Worm (Caenorhabditis elegans) whole organism, late embryonic: ENCODE data around the gene K07E1.1.

Source experiments
- C38D4.7 ChIP-seq: fragments of 200-800 bp; sonication (Bioruptor generic); optimal IDR thresholded peaks from 2 replicates; lab custom pipeline; 2018; ENCODE audit warnings: mild to moderate bottlenecking, missing genetic modification characterization, moderate library complexity, missing compliant biosample characterization
- F13H6.1 ChIP-seq: sonication (generic microtip); optimal IDR thresholded peaks from 2 replicates; lab custom pipeline; 2016; ENCODE audit warnings: missing genetic modification characterization, missing compliant biosample characterization
- K09A11.1 ChIP-seq: sonication (generic microtip); optimal IDR thresholded peaks from 2 replicates; lab custom pipeline; 2017; ENCODE audit warnings: antibody characterized with exemption, mild to moderate bottlenecking, missing genetic modification characterization, missing compliant biosample characterization; ENCODE audit not compliant: insufficient read depth
- ama-1 ChIP-seq: fragments of 150-350 bp; optimal IDR thresholded peaks from 2 replicates; lab custom pipeline; 2014
- ceh-18 ChIP-seq: sonication (generic microtip); optimal IDR thresholded peaks from 2 replicates; lab custom pipeline; 2016; ENCODE audit warnings: missing genetic modification characterization, missing compliant biosample characterization
- ceh-22 ChIP-seq: sonication (generic microtip); optimal IDR thresholded peaks from 2 replicates; lab custom pipeline; 2017; ENCODE audit warnings: missing biosample characterization, missing genetic modification characterization
- ceh-24 ChIP-seq: sonication (generic microtip); optimal IDR thresholded peaks from 2 replicates; lab custom pipeline; 2016; ENCODE audit warnings: mild to moderate bottlenecking, missing genetic modification characterization, missing compliant biosample characterization
- ceh-31 ChIP-seq: sonication (generic microtip); optimal IDR thresholded peaks from 2 replicates; lab custom pipeline; 2016; ENCODE audit warnings: missing genetic modification characterization, missing compliant biosample characterization
- ceh-34 ChIP-seq: sonication (generic microtip); optimal IDR thresholded peaks from 2 replicates; lab custom pipeline; 2016; ENCODE audit warnings: mild to moderate bottlenecking, missing genetic modification characterization, missing compliant biosample characterization
- ceh-45 ChIP-seq: fragments of 200-800 bp; sonication (Bioruptor generic); IDR thresholded peaks from 2 replicates; pipeline ENCODE4 v1.3.6; 2022; ENCODE audit warnings: missing genetic modification reagents, missing genetic modification characterization, missing compliant biosample characterization
- elt-2 ChIP-seq: sonication (generic microtip); optimal IDR thresholded peaks from 2 replicates; lab custom pipeline; 2016; ENCODE audit warnings: missing genetic modification reagents, missing genetic modification characterization, missing compliant biosample characterization
- eyg-1 ChIP-seq: sonication (generic microtip); optimal IDR thresholded peaks from 2 replicates; lab custom pipeline; 2016; ENCODE audit warnings: missing genotype, missing genetic modification characterization, missing compliant biosample characterization
- fkh-6 ChIP-seq: sonication (generic microtip); optimal IDR thresholded peaks from 2 replicates; lab custom pipeline; 2016; ENCODE audit warnings: missing genetic modification characterization, missing compliant biosample characterization
- hlh-13 ChIP-seq: fragments of 200-800 bp; sonication (Bioruptor generic); optimal IDR thresholded peaks from 2 replicates; lab custom pipeline; 2018; ENCODE audit warnings: mild to moderate bottlenecking, missing genetic modification characterization, missing compliant biosample characterization
- hlh-15 ChIP-seq: sonication (generic microtip); optimal IDR thresholded peaks from 2 replicates; lab custom pipeline; 2016; ENCODE audit warnings: missing genetic modification characterization, missing compliant biosample characterization
- hlh-30 ChIP-seq: sonication (generic microtip); optimal IDR thresholded peaks from 2 replicates; lab custom pipeline; 2017; ENCODE audit warnings: antibody characterized with exemption, missing genetic modification characterization, missing compliant biosample characterization; ENCODE audit not compliant: insufficient read depth
- hlh-6 ChIP-seq: sonication (generic microtip); optimal IDR thresholded peaks from 2 replicates; lab custom pipeline; 2016; ENCODE audit warnings: missing genotype, missing genetic modification characterization, missing compliant biosample characterization
- mec-3 ChIP-seq: sonication (generic microtip); optimal IDR thresholded peaks from 2 replicates; lab custom pipeline; 2016; ENCODE audit warnings: borderline replicate concordance, missing genetic modification characterization, missing compliant biosample characterization
- nfya-1 ChIP-seq: sonication (generic microtip); optimal IDR thresholded peaks from 2 replicates; lab custom pipeline; 2017; ENCODE audit warnings: missing genetic modification characterization, mild to moderate bottlenecking, missing compliant biosample characterization, antibody characterized with exemption, moderate library complexity
- nhr-11 ChIP-seq: fragments of 150-350 bp; optimal IDR thresholded peaks from 2 replicates; lab custom pipeline; 2014; ENCODE audit warnings: missing biosample characterization, missing genetic modification characterization
- nhr-232 ChIP-seq: sonication (generic microtip); optimal IDR thresholded peaks from 2 replicates; lab custom pipeline; 2016; ENCODE audit warnings: missing genetic modification characterization, missing compliant biosample characterization
- pag-3 ChIP-seq: sonication (generic microtip); optimal IDR thresholded peaks from 2 replicates; lab custom pipeline; 2016; ENCODE audit warnings: missing compliant biosample characterization, missing genetic modification characterization, borderline replicate concordance
- pat-9 ChIP-seq: fragments of 200-800 bp; sonication (Bioruptor generic); optimal IDR thresholded peaks from 2 replicates; lab custom pipeline; 2018; ENCODE audit warnings: mild to moderate bottlenecking, missing genetic modification characterization, moderate library complexity, missing compliant biosample characterization
- pax-1 ChIP-seq: fragments of 150-350 bp; optimal IDR thresholded peaks from 2 replicates; lab custom pipeline; 2014; ENCODE audit warnings: missing biosample characterization, missing genetic modification characterization
- pha-2 ChIP-seq: sonication (generic microtip); optimal IDR thresholded peaks from 2 replicates; lab custom pipeline; 2017; ENCODE audit warnings: mild to moderate bottlenecking, missing genetic modification characterization, missing compliant biosample characterization
- pha-4 ChIP-seq: fragments of 150-350 bp; optimal IDR thresholded peaks from 2 replicates; lab custom pipeline; 2018; ENCODE audit warnings: missing biosample characterization, missing genetic modification reagents, missing genetic modification characterization
- ref-2 ChIP-seq: sonication (generic microtip); optimal IDR thresholded peaks from 2 replicates; lab custom pipeline; 2016; ENCODE audit warnings: missing genetic modification characterization, missing compliant biosample characterization
- rnt-1 ChIP-seq: sonication (generic microtip); optimal IDR thresholded peaks from 2 replicates; lab custom pipeline; 2016; ENCODE audit warnings: missing genetic modification characterization, missing compliant biosample characterization
- sdc-2 ChIP-seq: sonication (generic microtip); optimal IDR thresholded peaks from 2 replicates; lab custom pipeline; 2016; ENCODE audit warnings: missing genotype, missing genetic modification characterization, missing compliant biosample characterization
- sox-2 ChIP-seq: fragments of 200-800 bp; sonication (Bioruptor generic); IDR thresholded peaks from 2 replicates; pipeline ENCODE4 v1.3.6; 2022; ENCODE audit warnings: missing genetic modification reagents, missing genetic modification characterization, missing compliant biosample characterization
- sox-4 ChIP-seq: sonication (generic microtip); optimal IDR thresholded peaks from 2 replicates; lab custom pipeline; 2017; ENCODE audit warnings: mild to moderate bottlenecking, missing genetic modification characterization, inconsistent platforms, missing compliant biosample characterization
- syd-9 ChIP-seq: sonication (generic microtip); optimal IDR thresholded peaks from 2 replicates; lab custom pipeline; 2016; ENCODE audit warnings: mild to moderate bottlenecking, missing genetic modification characterization, moderate library complexity, missing compliant biosample characterization
- tbx-7 ChIP-seq: sonication (generic microtip); optimal IDR thresholded peaks from 2 replicates; lab custom pipeline; 2016; ENCODE audit warnings: missing genotype, missing genetic modification characterization, missing compliant biosample characterization
- ttx-3 ChIP-seq: sonication (generic microtip); optimal IDR thresholded peaks from 2 replicates; lab custom pipeline; 2016; ENCODE audit warnings: missing genetic modification reagents, missing genetic modification characterization, missing compliant biosample characterization
- unc-42 ChIP-seq: sonication (generic microtip); optimal IDR thresholded peaks from 2 replicates; lab custom pipeline; 2016; ENCODE audit warnings: missing genotype, missing genetic modification characterization, missing compliant biosample characterization
- unc-55 ChIP-seq: sonication (generic microtip); optimal IDR thresholded peaks from 2 replicates; lab custom pipeline; 2017; ENCODE audit warnings: missing biosample characterization, missing genetic modification reagents, missing genetic modification characterization

K07E1.1 gene

ce11 chrII:4507669-4508068 lies 43.2 kb upstream of the K07E1.1 start:
- TF ChIP-seq K09A11.1 (tag; lab: Kevin White, UChicago), result no peak
- TF ChIP-seq ceh-22 (tag; lab: Kevin White, UChicago), result no peak
- no peak for TF ChIP-seq ceh-34
- TF ChIP-seq nhr-11 (tag; lab: Kevin White, UChicago), result no peak
- no peak for TF ChIP-seq hlh-30 (tag; lab: Kevin White, UChicago)
- TF ChIP-seq sox-4 (tag; lab: Kevin White, UChicago), result no peak
- no peak for TF ChIP-seq nhr-232 (tag; lab: Kevin White, UChicago)
- no peak for TF ChIP-seq C38D4.7 (GFP tag; lab: Kevin White, UChicago)
- no peak for TF ChIP-seq pha-4 (tag; lab: Kevin White, UChicago)
- no peak for TF ChIP-seq ceh-18
- no peak for TF ChIP-seq syd-9 (tag; lab: Kevin White, UChicago)
- no peak for TF ChIP-seq ttx-3 (tag; lab: Kevin White, UChicago)
- TF ChIP-seq hlh-6 (tag; lab: Kevin White, UChicago), result no peak
- TF ChIP-seq ama-1, result no peak
- TF ChIP-seq ceh-24 (tag; lab: Kevin White, UChicago), result no peak
- TF ChIP-seq, all 69 proteins: peak for 0

ce11 chrII:4510684-4511083 lies 40.2 kb upstream of the K07E1.1 start:
- TF ChIP-seq F13H6.1 (no peak), ref-2 (peak; percentile 1)
- TF ChIP-seq, all 69 proteins: peak for 1

- TF ChIP-seq pha-2 (tag; lab: Kevin White, UChicago), result no peak
- no peak for TF ChIP-seq ceh-34
- no peak for TF ChIP-seq hlh-13
- no peak for TF ChIP-seq ceh-31 (tag; lab: Kevin White, UChicago)
- no peak for TF ChIP-seq tbx-7 (tag; lab: Kevin White, UChicago)
- TF ChIP-seq nfya-1 (tag; lab: Kevin White, UChicago), result no peak
- no peak for TF ChIP-seq elt-2 (tag; lab: Kevin White, UChicago)
- TF ChIP-seq F13H6.1, result no peak
- no peak for TF ChIP-seq mec-3 (tag; lab: Kevin White, UChicago)
- TF ChIP-seq sdc-2 (tag; lab: Kevin White, UChicago), result no peak
- TF ChIP-seq unc-42 (tag; lab: Kevin White, UChicago), result no peak
- TF ChIP-seq rnt-1 (tag; lab: Kevin White, UChicago), result no peak
- no peak for TF ChIP-seq pax-1
- TF ChIP-seq ceh-45, result no peak
- no peak for TF ChIP-seq K09A11.1 (tag; lab: Kevin White, UChicago)
- no peak for TF ChIP-seq sox-4 (tag; lab: Kevin White, UChicago)
- TF ChIP-seq unc-55 (GFP tag; lab: Kevin White, UChicago), result no peak
- TF ChIP-seq syd-9 (tag; lab: Kevin White, UChicago), result no peak
- no peak for TF ChIP-seq fkh-6 (tag; lab: Kevin White, UChicago)
- no peak for TF ChIP-seq hlh-15
Measured at ce11 chrII:4511911-4512310, 39.0 kb upstream of the K07E1.1 start, which contains the start of gene cyp-23A1. cyp-23A1 (plus strand) TSS chrII:4512211.

- TF ChIP-seq unc-55 (GFP tag; lab: Kevin White, UChicago) (peak; percentile 36), ttx-3 (tag; lab: Kevin White, UChicago) (no peak), rnt-1 (tag; lab: Kevin White, UChicago) (peak; percentile 18), ceh-34 (peak; percentile 40), ama-1 (peak; percentile 53), ceh-45 (no peak)
Measured at ce11 chrII:4516291-4516690, 34.6 kb upstream of the K07E1.1 start.

- TF ChIP-seq ceh-31 (tag; lab: Kevin White, UChicago) (no peak), pag-3 (tag; lab: Kevin White, UChicago) (no peak), hlh-15 (no peak), mec-3 (tag; lab: Kevin White, UChicago) (no peak), pat-9 (no peak), pha-4 (tag; lab: Kevin White, UChicago) (no peak), nhr-11 (tag; lab: Kevin White, UChicago) (no peak), sox-2 (GFP tag; lab: Robert Waterston, UW) (no peak), eyg-1 (tag; lab: Kevin White, UChicago) (no peak)
Measured at ce11 chrII:4517254-4517653, 33.6 kb upstream of the K07E1.1 start.
